Worm (Caenorhabditis elegans) whole organism, late embryonic: ENCODE data around the gene F18G5.6.

Source experiments
- C08G9.2 ChIP-seq: sonication (generic microtip); optimal IDR thresholded peaks from 2 replicates; lab custom pipeline; 2016; ENCODE audit warnings: mild to moderate bottlenecking, missing genetic modification characterization, moderate library complexity, missing compliant biosample characterization
- F13H6.1 ChIP-seq: sonication (generic microtip); optimal IDR thresholded peaks from 2 replicates; lab custom pipeline; 2016; ENCODE audit warnings: missing genetic modification characterization, missing compliant biosample characterization
- K09A11.1 ChIP-seq: sonication (generic microtip); optimal IDR thresholded peaks from 2 replicates; lab custom pipeline; 2017; ENCODE audit warnings: antibody characterized with exemption, mild to moderate bottlenecking, missing genetic modification characterization, missing compliant biosample characterization; ENCODE audit not compliant: insufficient read depth
- Y22D7AL.16 ChIP-seq: sonication (generic microtip); optimal IDR thresholded peaks from 2 replicates; lab custom pipeline; 2016; ENCODE audit warnings: missing genetic modification characterization, missing compliant biosample characterization
- ceh-14 ChIP-seq: sonication (generic microtip); optimal IDR thresholded peaks from 2 replicates; lab custom pipeline; 2016; ENCODE audit warnings: missing genotype, missing genetic modification characterization, missing compliant biosample characterization
- ceh-19 ChIP-seq: fragments of 200-800 bp; sonication (Bioruptor generic); optimal IDR thresholded peaks from 2 replicates; lab custom pipeline; 2018; ENCODE audit warnings: mild to moderate bottlenecking, missing genetic modification characterization, missing compliant biosample characterization
- ceh-24 ChIP-seq: sonication (generic microtip); optimal IDR thresholded peaks from 2 replicates; lab custom pipeline; 2016; ENCODE audit warnings: mild to moderate bottlenecking, missing genetic modification characterization, missing compliant biosample characterization
- ceh-31 ChIP-seq: sonication (generic microtip); optimal IDR thresholded peaks from 2 replicates; lab custom pipeline; 2016; ENCODE audit warnings: missing genetic modification characterization, missing compliant biosample characterization
- ceh-34 ChIP-seq: sonication (generic microtip); optimal IDR thresholded peaks from 2 replicates; lab custom pipeline; 2016; ENCODE audit warnings: mild to moderate bottlenecking, missing genetic modification characterization, missing compliant biosample characterization
- ceh-45 ChIP-seq: fragments of 200-800 bp; sonication (Bioruptor generic); IDR thresholded peaks from 2 replicates; pipeline ENCODE4 v1.3.6; 2022; ENCODE audit warnings: missing genetic modification reagents, missing genetic modification characterization, missing compliant biosample characterization
- ceh-6 ChIP-seq: fragments of 200-800 bp; sonication (Bioruptor generic); optimal IDR thresholded peaks from 2 replicates; lab custom pipeline; 2018; ENCODE audit warnings: mild to moderate bottlenecking, missing genetic modification characterization, missing compliant biosample characterization
- ceh-9 ChIP-seq: sonication (generic microtip); optimal IDR thresholded peaks from 2 replicates; lab custom pipeline; 2016; ENCODE audit warnings: mild to moderate bottlenecking, missing genetic modification characterization, inconsistent platforms, missing compliant biosample characterization
- che-1 ChIP-seq: sonication (generic microtip); optimal IDR thresholded peaks from 2 replicates; lab custom pipeline; 2016; ENCODE audit warnings: mild to moderate bottlenecking, missing genetic modification characterization, missing compliant biosample characterization
- dmd-4 ChIP-seq: sonication (generic microtip); optimal IDR thresholded peaks from 2 replicates; lab custom pipeline; 2016; ENCODE audit warnings: borderline replicate concordance, missing genetic modification characterization, missing compliant biosample characterization
- elt-2 ChIP-seq: sonication (generic microtip); optimal IDR thresholded peaks from 2 replicates; lab custom pipeline; 2016; ENCODE audit warnings: missing genetic modification reagents, missing genetic modification characterization, missing compliant biosample characterization
- elt-4 ChIP-seq: sonication (generic microtip); optimal IDR thresholded peaks from 2 replicates; lab custom pipeline; 2016; ENCODE audit warnings: missing genetic modification characterization, missing compliant biosample characterization
- ets-4 ChIP-seq: sonication (generic microtip); optimal IDR thresholded peaks from 2 replicates; lab custom pipeline; 2016; ENCODE audit warnings: missing genetic modification characterization, missing compliant biosample characterization
- fax-1 ChIP-seq: sonication (generic microtip); optimal IDR thresholded peaks from 2 replicates; lab custom pipeline; 2016; ENCODE audit warnings: missing genotype, missing genetic modification characterization, missing compliant biosample characterization
- fkh-6 ChIP-seq: sonication (generic microtip); optimal IDR thresholded peaks from 2 replicates; lab custom pipeline; 2016; ENCODE audit warnings: missing genetic modification characterization, missing compliant biosample characterization
- gmeb-2 ChIP-seq: sonication (generic microtip); optimal IDR thresholded peaks from 2 replicates; lab custom pipeline; 2016; ENCODE audit warnings: missing genetic modification characterization, inconsistent platforms, missing compliant biosample characterization
- hlh-30 ChIP-seq: sonication (generic microtip); optimal IDR thresholded peaks from 2 replicates; lab custom pipeline; 2017; ENCODE audit warnings: antibody characterized with exemption, missing genetic modification characterization, missing compliant biosample characterization; ENCODE audit not compliant: insufficient read depth
- hlh-6 ChIP-seq: sonication (generic microtip); optimal IDR thresholded peaks from 2 replicates; lab custom pipeline; 2016; ENCODE audit warnings: missing genotype, missing genetic modification characterization, missing compliant biosample characterization
- lin-11 ChIP-seq: fragments of 200-800 bp; sonication (Bioruptor generic); optimal IDR thresholded peaks from 2 replicates; lab custom pipeline; 2018; ENCODE audit warnings: mild to moderate bottlenecking, missing genetic modification characterization, missing compliant biosample characterization
- npax-4 ChIP-seq: sonication (generic microtip); optimal IDR thresholded peaks from 2 replicates; lab custom pipeline; 2016; ENCODE audit warnings: missing genetic modification characterization, missing compliant biosample characterization
- odd-2 ChIP-seq: sonication (generic microtip); optimal IDR thresholded peaks from 2 replicates; lab custom pipeline; 2017; ENCODE audit warnings: antibody characterized with exemption, mild to moderate bottlenecking, missing genetic modification characterization, missing compliant biosample characterization
- pag-3 ChIP-seq: sonication (generic microtip); optimal IDR thresholded peaks from 2 replicates; lab custom pipeline; 2016; ENCODE audit warnings: missing compliant biosample characterization, missing genetic modification characterization, borderline replicate concordance
- pat-9 ChIP-seq: fragments of 200-800 bp; sonication (Bioruptor generic); optimal IDR thresholded peaks from 2 replicates; lab custom pipeline; 2018; ENCODE audit warnings: mild to moderate bottlenecking, missing genetic modification characterization, moderate library complexity, missing compliant biosample characterization
- pqm-1 ChIP-seq: sonication (generic microtip); optimal IDR thresholded peaks from 2 replicates; lab custom pipeline; 2016; ENCODE audit warnings: missing genetic modification characterization, missing compliant biosample characterization
- pros-1 ChIP-seq: fragments of 150-350 bp; optimal IDR thresholded peaks from 2 replicates; lab custom pipeline; 2014; ENCODE audit warnings: missing biosample characterization, missing genetic modification reagents, missing genetic modification characterization
- sdc-2 ChIP-seq: sonication (generic microtip); optimal IDR thresholded peaks from 2 replicates; lab custom pipeline; 2016; ENCODE audit warnings: missing genotype, missing genetic modification characterization, missing compliant biosample characterization
- tbx-2 ChIP-seq: sonication (generic microtip); optimal IDR thresholded peaks from 2 replicates; lab custom pipeline; 2016; ENCODE audit warnings: missing genetic modification characterization, missing compliant biosample characterization
- ttx-3 ChIP-seq: sonication (generic microtip); optimal IDR thresholded peaks from 2 replicates; lab custom pipeline; 2016; ENCODE audit warnings: missing genetic modification reagents, missing genetic modification characterization, missing compliant biosample characterization
- unc-55 ChIP-seq: sonication (generic microtip); optimal IDR thresholded peaks from 2 replicates; lab custom pipeline; 2017; ENCODE audit warnings: missing biosample characterization, missing genetic modification reagents, missing genetic modification characterization
- zip-5 ChIP-seq: sonication (generic microtip); optimal IDR thresholded peaks from 2 replicates; lab custom pipeline; 2016; ENCODE audit warnings: missing genetic modification characterization, missing compliant biosample characterization
- ztf-16 ChIP-seq: sonication (generic microtip); optimal IDR thresholded peaks from 2 replicates; lab custom pipeline; 2017; ENCODE audit warnings: missing genetic modification characterization, missing compliant biosample characterization

The F18G5.6 gene

ce11 chrX:9296591-9296990 lies 32.5 kb upstream of the F18G5.6 start, which contains the start of gene gly-13 (continued):
- TF ChIP-seq C08G9.2 (tag; lab: Kevin White, UChicago) (no peak), ceh-19 (peak; percentile 80), ztf-16 (tag; lab: Kevin White, UChicago) (peak; percentile 43), F13H6.1 (tag; lab: Kevin White, UChicago) (peak; percentile 37), ceh-45 (GFP tag; lab: Robert Waterston, UW) (no peak), tbx-2 (tag; lab: Kevin White, UChicago) (peak; percentile 76), ets-4 (tag; lab: Kevin White, UChicago) (peak; percentile 20), fax-1 (tag; lab: Kevin White, UChicago) (peak; percentile 76), che-1 (peak; percentile 63), odd-2 (tag; lab: Kevin White, UChicago) (peak; percentile 58)
- TF ChIP-seq, all 69 proteins: peak for 43

- no peak for TF ChIP-seq hlh-6
- TF ChIP-seq ceh-24: no peak
- TF ChIP-seq npax-4 (tag; lab: Kevin White, UChicago): no peak
- TF ChIP-seq dmd-4 (tag; lab: Kevin White, UChicago): no peak
- TF ChIP-seq ceh-6: no peak
- no peak for TF ChIP-seq pat-9
- TF ChIP-seq ceh-31 (tag; lab: Kevin White, UChicago): no peak
- TF ChIP-seq gmeb-2 (tag; lab: Kevin White, UChicago): no peak
- no peak for TF ChIP-seq ceh-9 (tag; lab: Kevin White, UChicago)
- no peak for TF ChIP-seq Y22D7AL.16 (tag; lab: Kevin White, UChicago)
- TF ChIP-seq lin-11 (tag; lab: Kevin White, UChicago): no peak
Measured at ce11 chrX:9295471-9295870, 31.3 kb upstream of the F18G5.6 start.

- no peak for TF ChIP-seq K09A11.1 (tag; lab: Kevin White, UChicago)
- TF ChIP-seq ceh-6: no peak
- TF ChIP-seq hlh-30 (tag; lab: Kevin White, UChicago): no peak
- TF ChIP-seq unc-55 (GFP tag; lab: Kevin White, UChicago): no peak
- TF ChIP-seq gmeb-2 (tag; lab: Kevin White, UChicago): no peak
- no peak for TF ChIP-seq ceh-31 (tag; lab: Kevin White, UChicago)
- no peak for TF ChIP-seq ttx-3 (tag; lab: Kevin White, UChicago)
- TF ChIP-seq dmd-4 (tag; lab: Kevin White, UChicago): no peak
- no peak for TF ChIP-seq pag-3 (tag; lab: Kevin White, UChicago)
- TF ChIP-seq pros-1: no peak
- TF ChIP-seq ceh-14 (tag; lab: Kevin White, UChicago): no peak
- no peak for TF ChIP-seq fkh-6 (tag; lab: Kevin White, UChicago)
- no peak for TF ChIP-seq pqm-1 (tag; lab: Kevin White, UChicago)
- no peak for TF ChIP-seq sdc-2 (tag; lab: Kevin White, UChicago)
- no peak for TF ChIP-seq zip-5 (tag; lab: Kevin White, UChicago)
- no peak for TF ChIP-seq elt-2
Measured at ce11 chrX:9291345-9291744, 27.2 kb upstream of the F18G5.6 start, which contains the start of gene B0416.3. TSS of gene B0416.3 (plus strand) at chrX:9291645.

- TF ChIP-seq elt-4 (tag; lab: Kevin White, UChicago) (no peak), pros-1 (no peak), F13H6.1 (tag; lab: Kevin White, UChicago) (no peak), pqm-1 (tag; lab: Kevin White, UChicago) (no peak), ceh-34 (tag; lab: Kevin White, UChicago) (no peak), Y22D7AL.16 (tag; lab: Kevin White, UChicago) (no peak)
Measured at ce11 chrX:9283026-9283425, 18.9 kb upstream of the F18G5.6 start, which contains the start of gene B0416.11. TSS of gene B0416.11 (minus strand) at chrX:9283126.
